Worm (Caenorhabditis elegans) whole organism, midembryonic: ENCODE data around the gene B0410.1.
"Not testable (repeated sequence)": the region's sequence is repeated elsewhere in the genome, so short reads cannot be mapped to it uniquely, and the experiment has no call there.

Experiments
- T22C8.4 ChIP-seq: fragments of 200-800 bp; sonication (Bioruptor generic); IDR thresholded peaks from 2 replicates; pipeline ENCODE4 v1.3.6; 2022; ENCODE audit warnings: missing genetic modification characterization, missing compliant biosample characterization
- cog-1 ChIP-seq: sonication (generic microtip); optimal IDR thresholded peaks from 2 replicates; lab custom pipeline; 2016; ENCODE audit warnings: missing genetic modification characterization, missing compliant biosample characterization
- flt-1 ChIP-seq: fragments of 200-800 bp; sonication (Bioruptor generic); IDR thresholded peaks from 2 replicates; pipeline ENCODE4 v1.3.6; 2022; ENCODE audit warnings: missing genetic modification characterization, missing compliant biosample characterization
- klf-2 ChIP-seq: fragments of 200-800 bp; sonication (Bioruptor generic); conservative IDR thresholded peaks from 2 replicates; pipeline ENCODE4 v1.3.6; 2022; ENCODE audit warnings: missing genetic modification reagents, missing genetic modification characterization, missing compliant biosample characterization
- med-1 ChIP-seq: sonication (generic microtip); optimal IDR thresholded peaks from 2 replicates; lab custom pipeline; 2017; ENCODE audit warnings: missing genetic modification characterization, mild to moderate bottlenecking, missing compliant biosample characterization, antibody characterized with exemption, missing genetic modification reagents; ENCODE audit not compliant: insufficient read depth
- ref-1 ChIP-seq: fragments of 200-800 bp; sonication (Bioruptor generic); conservative IDR thresholded peaks from 2 replicates; pipeline ENCODE4 v1.3.6; 2022; ENCODE audit warnings: missing genetic modification reagents, missing genetic modification characterization, missing compliant biosample characterization
- tab-1 ChIP-seq: fragments of 200-800 bp; sonication (Bioruptor generic); IDR thresholded peaks from 2 replicates; pipeline ENCODE4 v1.3.6; 2022; ENCODE audit warnings: missing genetic modification characterization, missing compliant biosample characterization
- ztf-23 ChIP-seq: fragments of 200-800 bp; sonication (Bioruptor generic); IDR thresholded peaks from 2 replicates; pipeline ENCODE4 v1.3.6; 2022; ENCODE audit warnings: missing genetic modification reagents, missing genetic modification characterization, missing compliant biosample characterization
- ztf-29 ChIP-seq: fragments of 200-800 bp; sonication (Bioruptor generic); IDR thresholded peaks from 2 replicates; pipeline ENCODE4 v1.3.6; 2022; ENCODE audit warnings: missing genetic modification reagents, missing genetic modification characterization, missing compliant biosample characterization

B0410.1 gene

ce11 chrX:2894273-2894672 lies at the start of gene B0410.1:
B0410.1 (plus strand) TSS chrX:2894573.
- TF ChIP-seq flt-1 (GFP tag; lab: Robert Waterston, UW); tab-1; T22C8.4: not testable (repeated sequence)

- TF ChIP-seq med-1 (no peak), T22C8.4 (no peak), klf-2 (GFP tag; lab: Robert Waterston, UW) (no peak), ref-1 (GFP tag; lab: Robert Waterston, UW) (0 out of 2 replicates have a peak, but pooled peaks have one; percentile 32), cog-1 (peak; percentile 73), ztf-29 (GFP tag; lab: Robert Waterston, UW) (peak; percentile 50), flt-1 (GFP tag; lab: Robert Waterston, UW) (peak; percentile 43; the same call in 1 of the 2 replicates), ztf-23 (GFP tag; lab: Robert Waterston, UW) (no peak; the same call in 1 of the 2 replicates), tab-1 (peak; percentile 14; the same call in 1 of the 2 replicates)
Measured at ce11 chrX:2852388-2852908, 41.9 kb upstream of the B0410.1 start, which contains the start of gene kin-29. kin-29 (minus strand) TSS chrX:2852438.

ce11 chrX:2853963-2854362 lies 40.4 kb upstream of the B0410.1 start:
- no peak for TF ChIP-seq T22C8.4
- TF ChIP-seq ztf-29 (GFP tag; lab: Robert Waterston, UW): no peak
- no peak for TF ChIP-seq flt-1 (GFP tag; lab: Robert Waterston, UW)
- no peak for TF ChIP-seq ref-1 (GFP tag; lab: Robert Waterston, UW)
- TF ChIP-seq klf-2 (GFP tag; lab: Robert Waterston, UW): no peak
- TF ChIP-seq tab-1: no peak
- TF ChIP-seq med-1: no peak
- no peak for TF ChIP-seq ztf-23 (GFP tag; lab: Robert Waterston, UW)
- TF ChIP-seq cog-1: no peak

- TF ChIP-seq ref-1 (GFP tag; lab: Robert Waterston, UW) (no peak), ztf-23 (GFP tag; lab: Robert Waterston, UW) (no peak), med-1 (no peak), cog-1 (no peak), T22C8.4 (no peak), klf-2 (GFP tag; lab: Robert Waterston, UW) (no peak), ztf-29 (GFP tag; lab: Robert Waterston, UW) (no peak), flt-1 (GFP tag; lab: Robert Waterston, UW) (no peak), tab-1 (no peak)
Measured at ce11 chrX:2857070-2857825, 37.1 kb upstream of the B0410.1 start, which contains the start of gene tra-4. tra-4 (minus strand) TSS chrX:2857603.

- no peak for TF ChIP-seq cog-1
- no peak for TF ChIP-seq med-1
- TF ChIP-seq tab-1: no peak
- TF ChIP-seq klf-2 (GFP tag; lab: Robert Waterston, UW): no peak
- TF ChIP-seq T22C8.4: no peak
- no peak for TF ChIP-seq flt-1 (GFP tag; lab: Robert Waterston, UW)
- no peak for TF ChIP-seq ref-1 (GFP tag; lab: Robert Waterston, UW)
- no peak for TF ChIP-seq ztf-23 (GFP tag; lab: Robert Waterston, UW)
- no peak for TF ChIP-seq ztf-29 (GFP tag; lab: Robert Waterston, UW)
Measured at ce11 chrX:2858380-2858779, 36.0 kb upstream of the B0410.1 start.

- no peak for TF ChIP-seq med-1
Measured at ce11 chrX:2862372-2862771, 32.0 kb upstream of the B0410.1 start, which contains the start of gene comt-1. comt-1 (minus strand) TSS chrX:2862472.

- TF ChIP-seq cog-1: no peak
- TF ChIP-seq tab-1: no peak
- no peak for TF ChIP-seq klf-2 (GFP tag; lab: Robert Waterston, UW)
- no peak for TF ChIP-seq ref-1 (GFP tag; lab: Robert Waterston, UW)
Measured at ce11 chrX:2863946-2864345, 30.4 kb upstream of the B0410.1 start, which contains the start of gene F53B3.6. F53B3.6 (plus strand) TSS chrX:2864229.

ce11 chrX:2865591-2866217 lies 28.7 kb upstream of the B0410.1 start:
- no peak for TF ChIP-seq ztf-23 (GFP tag; lab: Robert Waterston, UW)

- TF ChIP-seq ztf-23 (GFP tag; lab: Robert Waterston, UW) (no peak), ztf-29 (GFP tag; lab: Robert Waterston, UW) (0 out of 2 replicates have a peak, but pooled peaks have one; percentile 12), med-1 (no peak), T22C8.4 (no peak), klf-2 (GFP tag; lab: Robert Waterston, UW) (no peak), ref-1 (GFP tag; lab: Robert Waterston, UW) (no peak), cog-1 (no peak), flt-1 (GFP tag; lab: Robert Waterston, UW) (no peak)
Measured at ce11 chrX:2871037-2871436, 23.3 kb upstream of the B0410.1 start, which contains the start of gene F53B3.3. F53B3.3 (minus strand) TSS chrX:2871137.

ce11 chrX:2873272-2873671 lies 21.1 kb upstream of the B0410.1 start:
- TF ChIP-seq klf-2 (GFP tag; lab: Robert Waterston, UW): no peak
- no peak for TF ChIP-seq T22C8.4
- TF ChIP-seq tab-1: no peak
- TF ChIP-seq flt-1 (GFP tag; lab: Robert Waterston, UW): no peak
- TF ChIP-seq ref-1 (GFP tag; lab: Robert Waterston, UW): no peak
- no peak for TF ChIP-seq ztf-29 (GFP tag; lab: Robert Waterston, UW)
